Fruit fly (Drosophila melanogaster): Measurements from ENCODE around the gene CG17032.

The CG17032 gene

DNA sequence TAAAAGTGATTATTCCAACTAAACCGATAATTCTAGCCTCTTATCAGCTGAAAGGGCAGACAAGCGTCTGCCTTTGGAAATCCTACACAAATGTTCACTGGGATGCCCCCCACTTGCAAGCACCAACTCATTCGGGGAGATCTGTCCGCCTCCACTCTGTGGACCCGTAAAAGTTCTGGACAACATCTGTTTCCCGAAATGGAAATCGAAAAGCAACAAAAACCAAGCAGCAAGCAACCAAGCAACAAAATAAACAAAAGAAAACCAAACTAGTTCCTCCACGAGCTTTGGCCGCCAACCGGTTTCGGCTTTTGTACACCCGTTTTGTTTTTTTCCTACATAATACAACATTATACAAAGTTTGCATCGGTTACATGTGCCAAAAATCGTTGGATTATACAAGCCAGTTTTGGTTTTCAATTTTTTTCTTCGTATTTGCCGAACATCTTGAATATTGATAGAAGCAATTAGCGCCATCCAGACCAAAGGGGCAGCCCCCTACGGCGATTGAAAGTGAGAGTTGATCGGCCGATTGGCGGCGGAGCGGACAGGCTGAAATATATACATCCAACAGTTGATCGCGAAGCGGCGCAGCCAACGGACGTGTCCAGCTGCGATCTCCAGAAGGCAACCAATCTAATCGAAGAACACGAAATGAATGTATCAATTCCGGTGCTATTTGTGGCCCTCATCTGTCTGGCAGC, at the start of gene CG17032:
Gene CG17032, plus strand, starts transcription at position 232 of the 704 bp plus-strand sequence.
- TF ChIP-seq CG6854 (GFP tag; optimal IDR thresholded peaks at IDR 0.05) = peak; percentile 68
- TF ChIP-seq fd85E (GFP tag; optimal IDR thresholded peaks at IDR 0.05) = no peak
- TF ChIP-seq esn (GFP tag; optimal IDR thresholded peaks at IDR 0.05) = no peak
- TF ChIP-seq CG34406 (GFP tag; optimal IDR thresholded peaks at IDR 0.05) = no peak
- TF ChIP-seq eg (GFP tag; IDR thresholded peaks at IDR 0.05) = 0 out of 3 replicates have a peak, but pooled peaks have one; percentile 16
- no peak for TF ChIP-seq Hr38 (GFP tag; optimal IDR thresholded peaks at IDR 0.05)
- TF ChIP-seq Sox14 (GFP tag; optimal IDR thresholded peaks at IDR 0.05) = no peak
- TF ChIP-seq cyc (GFP tag; optimal IDR thresholded peaks at IDR 0.05) = no peak
- TF ChIP-seq ss (GFP tag; optimal IDR thresholded peaks at IDR 0.05) = peak in 1 of 2 experiments; percentile 49
- no peak for TF ChIP-seq CG9139 (GFP tag; optimal IDR thresholded peaks at IDR 0.05)
- TF ChIP-seq net (GFP tag; optimal IDR thresholded peaks at IDR 0.05) = peak; percentile 29
- TF ChIP-seq CG6808 (GFP tag; optimal IDR thresholded peaks at IDR 0.05) = no peak
- TF ChIP-seq Lpt (GFP tag; optimal IDR thresholded peaks at IDR 0.05) = peak; percentile 35
- TF ChIP-seq Sox102F (GFP tag; optimal IDR thresholded peaks at IDR 0.05) = peak; percentile 18
- TF ChIP-seq CG8319 (GFP tag; optimal IDR thresholded peaks at IDR 0.05) = no peak
- TF ChIP-seq Eip78C (GFP tag) = peak; percentile 83
- TF ChIP-seq CG7368 (GFP tag; optimal IDR thresholded peaks at IDR 0.05) = no peak
- TF ChIP-seq fd59A (GFP tag; optimal IDR thresholded peaks at IDR 0.05) = no peak
- TF ChIP-seq Sox15 (GFP tag; optimal IDR thresholded peaks at IDR 0.05) = no peak
- TF ChIP-seq dsx (GFP tag; optimal IDR thresholded peaks at IDR 0.05; ENCODE audit: poor library complexity, severe bottlenecking) = peak; percentile 94
- no peak for TF ChIP-seq CG3919 (GFP tag; optimal IDR thresholded peaks at IDR 0.05)
- peak; percentile 81 for TF ChIP-seq CG1621 (tag; optimal IDR thresholded peaks at IDR 0.05)
- peak; percentile 99 for TF ChIP-seq Blimp-1 (GFP tag; optimal IDR thresholded peaks at IDR 0.05)
- TF ChIP-seq Ets96B (tag; optimal IDR thresholded peaks at IDR 0.05) = no peak
- no peak for TF ChIP-seq Hr4 (GFP tag; optimal IDR thresholded peaks at IDR 0.05)

- peak; percentile 37 for TF ChIP-seq topi (GFP tag; optimal IDR thresholded peaks at IDR 0.05)
- TF ChIP-seq Hr4 (GFP tag; optimal IDR thresholded peaks at IDR 0.05) = peak; percentile 43
- no peak for TF ChIP-seq CG9139 (GFP tag; optimal IDR thresholded peaks at IDR 0.05)
- TF ChIP-seq CG7368 (GFP tag; optimal IDR thresholded peaks at IDR 0.05) = no peak
- no peak for TF ChIP-seq CG8319 (GFP tag; optimal IDR thresholded peaks at IDR 0.05)
- peak; percentile 17 for TF ChIP-seq OdsH (GFP tag; optimal IDR thresholded peaks at IDR 0.05)
- TF ChIP-seq Ets96B (tag; optimal IDR thresholded peaks at IDR 0.05) = peak; percentile 4
- TF ChIP-seq CG31627 (GFP tag; optimal IDR thresholded peaks at IDR 0.05) = no peak
- TF ChIP-seq CG8632 (GFP tag; optimal IDR thresholded peaks at IDR 0.05) = no peak
- TF ChIP-seq Smox (GFP tag; optimal IDR thresholded peaks at IDR 0.05) = peak; percentile 11
- TF ChIP-seq Gug (GFP tag; IDR thresholded peaks at IDR 0.05) = no peak
- TF ChIP-seq CG16779 (tag; optimal IDR thresholded peaks at IDR 0.05) = no peak
- TF ChIP-seq CG15336 (GFP tag; IDR thresholded peaks at IDR 0.05) = 0 out of 2 replicates have a peak, but pooled peaks have one; percentile 17
- TF ChIP-seq net (GFP tag; optimal IDR thresholded peaks at IDR 0.05) = no peak
- TF ChIP-seq acj6 (GFP tag; optimal IDR thresholded peaks at IDR 0.05) = peak; percentile 14
- no peak for TF ChIP-seq CG6854 (GFP tag; optimal IDR thresholded peaks at IDR 0.05)
- TF ChIP-seq Eip78C (GFP tag) = peak; percentile 71
- TF ChIP-seq eg (GFP tag; IDR thresholded peaks at IDR 0.05) = no peak
- TF ChIP-seq fd59A (GFP tag; optimal IDR thresholded peaks at IDR 0.05) = no peak
- no peak for TF ChIP-seq cyc (GFP tag; optimal IDR thresholded peaks at IDR 0.05)
- TF ChIP-seq spab (GFP tag; optimal IDR thresholded peaks at IDR 0.05) = peak; percentile 36
- TF ChIP-seq CG6808 (GFP tag; optimal IDR thresholded peaks at IDR 0.05) = peak; percentile 33
- peak; percentile 34 for TF ChIP-seq CG10669 (GFP tag; optimal IDR thresholded peaks at IDR 0.05)
- peak; percentile 19 for TF ChIP-seq Hr39 (GFP tag; optimal IDR thresholded peaks at IDR 0.05)
- no peak for TF ChIP-seq Eip93F (GFP tag; optimal IDR thresholded peaks at IDR 0.05)
- TF ChIP-seq CG4318 (GFP tag; optimal IDR thresholded peaks at IDR 0.05) = peak; percentile 17
- no peak for TF ChIP-seq Ets21C (GFP tag; optimal IDR thresholded peaks at IDR 0.05)
- TF ChIP-seq CG3919 (GFP tag; optimal IDR thresholded peaks at IDR 0.05) = peak; percentile 16
- TF ChIP-seq lz (GFP tag; optimal IDR thresholded peaks at IDR 0.05) = peak; percentile 43
- TF ChIP-seq CG11762 (GFP tag; optimal IDR thresholded peaks at IDR 0.05; ENCODE audit: insufficient read depth) = no peak
- TF ChIP-seq CG32006 (GFP tag; optimal IDR thresholded peaks at IDR 0.05) = peak; percentile 56
- no peak for TF ChIP-seq fd85E (GFP tag; optimal IDR thresholded peaks at IDR 0.05)
- peak; percentile 41 for TF ChIP-seq Met (GFP tag; optimal IDR thresholded peaks at IDR 0.05)
- TF ChIP-seq CG10631 (GFP tag; optimal IDR thresholded peaks at IDR 0.05) = peak; percentile 44
- no peak for TF ChIP-seq salr (GFP tag; optimal IDR thresholded peaks at IDR 0.05)
Measured at dm6 chr3L:15921043-15921621, 37.5 kb upstream of the CG17032 start.
